Fruit fly (Drosophila melanogaster) whole organism, wandering third instar larva: ENCODE results near the gene Ir7g.

Experiments used
- Abd-B ChIP-seq: fragments of >200 bp; optimal IDR thresholded peaks from 2 replicates; lab custom pipeline; 2017; ENCODE audit warnings: missing biosample characterization, missing genetic modification characterization
- CG32264 ChIP-seq: fragments of 200-800 bp; sonication (Bioruptor generic); optimal IDR thresholded peaks from 2 replicates; lab custom pipeline; 2016; ENCODE audit warnings: missing biosample characterization, missing genetic modification characterization
- Dfd ChIP-seq: fragments of >200 bp; optimal IDR thresholded peaks from 2 replicates; lab custom pipeline; 2017; ENCODE audit warnings: missing biosample characterization, missing genetic modification characterization
- Dif ChIP-seq: fragments of 200-275, 200-300 bp; sonication (Bioruptor generic); optimal IDR thresholded peaks from 2 replicates; lab custom pipeline; 2018; ENCODE audit warnings: missing biosample characterization, missing genetic modification characterization; ENCODE audit not compliant: partially characterized antibody
- GATAd ChIP-seq: sonication (Bioruptor generic); optimal IDR thresholded peaks from 2 replicates; lab custom pipeline; 2016; ENCODE audit warnings: missing biosample characterization, missing genetic modification characterization
- HLH106 ChIP-seq: fragments of 200-800 bp; optimal IDR thresholded peaks from 3 replicates; lab custom pipeline; 2019; ENCODE audit warnings: missing biosample characterization, mild to moderate bottlenecking, missing genetic modification characterization, moderate library complexity
- Hnf4 ChIP-seq: fragments of 200-800 bp; sonication (Bioruptor generic); optimal IDR thresholded peaks from 2 replicates; lab custom pipeline; 2016; ENCODE audit warnings: missing biosample characterization, mild to moderate bottlenecking, missing genetic modification characterization
- Hr78 ChIP-seq: fragments of >200 bp; optimal IDR thresholded peaks from 2 replicates; lab custom pipeline; 2017; ENCODE audit warnings: missing biosample characterization, missing genetic modification characterization
- Hr83 ChIP-seq: fragments of 200-300 bp; sonication (Bioruptor generic); optimal IDR thresholded peaks from 2 replicates; lab custom pipeline; 2016; ENCODE audit warnings: missing biosample characterization, mild to moderate bottlenecking, missing genetic modification characterization, moderate library complexity; ENCODE audit not compliant: poor library complexity, severe bottlenecking
- Mio ChIP-seq: sonication (Bioruptor generic); optimal IDR thresholded peaks from 2 replicates; lab custom pipeline; 2016; ENCODE audit warnings: missing biosample characterization, missing genetic modification characterization
- Myc ChIP-seq: fragments of >200 bp; optimal IDR thresholded peaks from 2 replicates; lab custom pipeline; 2017
- N ChIP-seq: fragments of >200 bp; optimal IDR thresholded peaks from 2 replicates; lab custom pipeline; 2018; ENCODE audit warnings: missing biosample characterization, missing external identifiers, missing genetic modification characterization
- OdsH ChIP-seq: fragments of 200-800 bp; sonication (Bioruptor generic); optimal IDR thresholded peaks from 2 replicates; lab custom pipeline; 2016; ENCODE audit warnings: missing biosample characterization, mild to moderate bottlenecking, missing genetic modification characterization
- Rel ChIP-seq, 2 experiments: fragments of 200-800 bp; sonication (Bioruptor generic) in 1 of 2; optimal IDR thresholded peaks; 2 replicates in 1 of 2; 3 replicates in 1 of 2; lab custom pipeline; 2016 to 2019; ENCODE audit warnings: mild to moderate bottlenecking in 2 of 2, missing biosample characterization in 2 of 2, missing genetic modification characterization in 2 of 2, moderate library complexity in 1 of 2
- Sp1 ChIP-seq: fragments of 200-800 bp; sonication (Bioruptor generic); optimal IDR thresholded peaks from 3 replicates; lab custom pipeline; 2019; ENCODE audit warnings: missing biosample characterization, mild to moderate bottlenecking, missing genetic modification characterization, moderate library complexity
- Vsx2 ChIP-seq: fragments of 200-300, 225-300 bp; sonication (Bioruptor generic); optimal IDR thresholded peaks from 2 replicates; lab custom pipeline; 2018; ENCODE audit warnings: missing biosample characterization, missing genetic modification characterization; ENCODE audit not compliant: partially characterized antibody
- br ChIP-seq: fragments of 200-800 bp; sonication (Bioruptor generic); optimal IDR thresholded peaks from 2 replicates; lab custom pipeline; 2016; ENCODE audit warnings: missing biosample characterization, missing genetic modification characterization
- brk ChIP-seq: fragments of 200-800 bp; sonication (Bioruptor generic); optimal IDR thresholded peaks from 2 replicates; lab custom pipeline; 2016; ENCODE audit warnings: missing biosample characterization, mild to moderate bottlenecking, missing genetic modification characterization
- dl ChIP-seq, 2 experiments: fragments of 175-275, 200-275 bp in 1 of 2; fragments of 200-275 bp in 1 of 2; sonication (Bioruptor generic); optimal IDR thresholded peaks; lab custom pipeline; 2018; ENCODE audit warnings: mild to moderate bottlenecking in 2 of 2, missing biosample characterization in 2 of 2, missing genetic modification characterization in 2 of 2, moderate library complexity in 2 of 2; ENCODE audit not compliant: partially characterized antibody in 2 of 2, insufficient read depth in 1 of 2
- dmrt93B ChIP-seq: fragments of 200-800 bp; sonication (Bioruptor generic); optimal IDR thresholded peaks from 2 replicates; lab custom pipeline; 2018; ENCODE audit warnings: missing biosample characterization, mild to moderate bottlenecking, missing genetic modification characterization
- dsf ChIP-seq: sonication (Bioruptor generic); optimal IDR thresholded peaks from 2 replicates; lab custom pipeline; 2016; ENCODE audit warnings: missing biosample characterization, missing genetic modification characterization, borderline replicate concordance
- ey ChIP-seq: fragments of 200-800 bp; sonication (Bioruptor generic); optimal IDR thresholded peaks from 2 replicates; lab custom pipeline; 2016; ENCODE audit warnings: missing biosample characterization, missing genetic modification characterization
- fru ChIP-seq: fragments of 200-800 bp; sonication (Bioruptor generic); optimal IDR thresholded peaks from 3 replicates; lab custom pipeline; 2016; ENCODE audit warnings: missing biosample characterization, mild to moderate bottlenecking, missing genetic modification characterization
- h ChIP-seq: fragments of 200-800 bp; sonication (Bioruptor generic); optimal IDR thresholded peaks from 3 replicates; lab custom pipeline; 2016; ENCODE audit warnings: missing biosample characterization, mild to moderate bottlenecking, missing genetic modification characterization
- jim ChIP-seq: fragments of 175-275, 200-325 bp; sonication (Bioruptor generic); optimal IDR thresholded peaks from 2 replicates; lab custom pipeline; 2016; ENCODE audit warnings: missing biosample characterization, mild to moderate bottlenecking, missing genetic modification characterization
- lola ChIP-seq: fragments of >200 bp; optimal IDR thresholded peaks from 2 replicates; lab custom pipeline; 2017; ENCODE audit warnings: missing biosample characterization, missing genetic modification characterization
- pan ChIP-seq: fragments of >200 bp; optimal IDR thresholded peaks from 2 replicates; lab custom pipeline; 2017
- rgr ChIP-seq: fragments of 200-800 bp; sonication (Bioruptor generic); optimal IDR thresholded peaks from 3 replicates; lab custom pipeline; 2016; ENCODE audit warnings: missing biosample characterization, mild to moderate bottlenecking, missing genetic modification characterization
- sage ChIP-seq: fragments of 200-800 bp; sonication (Bioruptor generic); optimal IDR thresholded peaks from 2 replicates; lab custom pipeline; 2016; ENCODE audit warnings: missing biosample characterization, mild to moderate bottlenecking, missing genetic modification characterization
- tai ChIP-seq: sonication (Bioruptor generic); optimal IDR thresholded peaks from 2 replicates; lab custom pipeline; 2016; ENCODE audit warnings: missing biosample characterization, missing genetic modification characterization
- usp ChIP-seq: fragments of >200 bp; optimal IDR thresholded peaks from 2 replicates; lab custom pipeline; 2017; ENCODE audit warnings: missing biosample characterization, missing genetic modification characterization

Ir7g gene

dm6 chrX:7873172-7873930 is 11.1 kb upstream of the Ir7g start, which contains the start of gene dec:
TSS of gene dec (minus strand) at chrX:7873222.
- TF ChIP-seq fru (GFP tag; lab: Kevin White, UChicago) (no peak), dsf (GFP tag; lab: Kevin White, UChicago) (no peak), Vsx2 (no peak), sage (GFP tag; lab: Kevin White, UChicago) (no peak), GATAd (GFP tag; lab: Kevin White, UChicago) (no peak), pan (lab: Kevin White, UChicago) (no peak), Dfd (GFP tag; lab: Kevin White, UChicago) (no peak), Rel (GFP tag; optimal IDR thresholded peaks at IDR 0.05; lab: Kevin White, UChicago) (no peak), Rel (tag; optimal IDR thresholded peaks at IDR 0.05; lab: Kevin White, UChicago) (no peak), dmrt93B (no peak), Hr78 (GFP tag; lab: Kevin White, UChicago) (no peak), jim (GFP tag; lab: Kevin White, UChicago) (no peak), N (GFP tag; lab: Kevin White, UChicago) (no peak), Hr83 (GFP tag; lab: Kevin White, UChicago) (no peak), lola (GFP tag; lab: Kevin White, UChicago) (no peak), ey (GFP tag; lab: Kevin White, UChicago) (no peak)

dm6 chrX:7874094-7874493 is 10.4 kb upstream of the Ir7g start, which contains the start of gene Ir7c:
TSS of gene Ir7c (plus strand) at chrX:7874394.
- TF ChIP-seq ey (GFP tag; lab: Kevin White, UChicago) (no peak), Dif (GFP tag; lab: Kevin White, UChicago) (no peak), lola (GFP tag; lab: Kevin White, UChicago) (no peak), Hr83 (GFP tag; lab: Kevin White, UChicago) (no peak), Myc (lab: Kevin White, UChicago) (no peak), brk (GFP tag; lab: Kevin White, UChicago) (no peak), dsf (GFP tag; lab: Kevin White, UChicago) (no peak), Mio (GFP tag; lab: Kevin White, UChicago) (no peak), sage (GFP tag; lab: Kevin White, UChicago) (no peak), Vsx2 (no peak), dl (GFP tag; optimal IDR thresholded peaks at IDR 0.05; lab: Kevin White, UChicago; ENCODE audit: insufficient read depth in 1 of 2, partially characterized antibody in 2 of 2) (no peak), Sp1 (GFP tag; lab: Kevin White, UChicago) (no peak), rgr (GFP tag; lab: Kevin White, UChicago) (no peak), h (GFP tag; lab: Kevin White, UChicago) (no peak), Rel (GFP tag; optimal IDR thresholded peaks at IDR 0.05; lab: Kevin White, UChicago) (no peak), Rel (tag; optimal IDR thresholded peaks at IDR 0.05; lab: Kevin White, UChicago) (no peak), Abd-B (GFP tag; lab: Kevin White, UChicago) (no peak), usp (GFP tag; lab: Kevin White, UChicago) (no peak)
- TF ChIP-seq, all 38 proteins: peak for 0

dm6 chrX:7878736-7879135 is 5.7 kb upstream of the Ir7g start, which contains the start of gene Ir7d:
TSS of gene Ir7d (minus strand) at chrX:7878836.
- TF ChIP-seq tai: no peak
- no peak for TF ChIP-seq sage (GFP tag; lab: Kevin White, UChicago)
- TF ChIP-seq dsf (GFP tag; lab: Kevin White, UChicago): no peak
- TF ChIP-seq OdsH (GFP tag; lab: Kevin White, UChicago): no peak
- TF ChIP-seq Hr78 (GFP tag; lab: Kevin White, UChicago): no peak

- TF ChIP-seq HLH106 (tag; lab: Kevin White, UChicago) (no peak), Vsx2 (no peak), OdsH (GFP tag; lab: Kevin White, UChicago) (no peak), Hnf4 (no peak), dsf (GFP tag; lab: Kevin White, UChicago) (no peak), tai (no peak), Mio (GFP tag; lab: Kevin White, UChicago) (no peak), CG32264 (no peak), br (GFP tag; lab: Kevin White, UChicago) (no peak), Hr83 (GFP tag; lab: Kevin White, UChicago) (no peak)
These were observed 2.9 kb upstream of the Ir7g start, which contains the start of gene Ir7e for dm6 chrX:7881579-7881978. TSS of gene Ir7e (minus strand) at chrX:7881679.
